Worm (Caenorhabditis elegans) whole organism, L2 larva: Measurements from ENCODE around the gene F17H10.4.

Source experiments
- C34F6.9 ChIP-seq: fragments of 150-350 bp; optimal IDR thresholded peaks from 2 replicates; lab custom pipeline; 2014; ENCODE audit warnings: missing biosample characterization, missing genetic modification characterization
- R02D3.7 ChIP-seq: fragments of 150-350 bp; optimal IDR thresholded peaks from 2 replicates; lab custom pipeline; 2014; ENCODE audit warnings: missing biosample characterization, missing genetic modification characterization
- Y55F3AM.14 ChIP-seq: fragments of 200-800 bp; sonication (Bioruptor generic); optimal IDR thresholded peaks from 2 replicates; lab custom pipeline; 2018; ENCODE audit warnings: mild to moderate bottlenecking, missing genetic modification characterization, missing compliant biosample characterization
- ZK546.5 ChIP-seq: sonication (generic microtip); optimal IDR thresholded peaks from 2 replicates; lab custom pipeline; 2017; ENCODE audit warnings: missing biosample characterization, missing genetic modification characterization
- alr-1 ChIP-seq: fragments of 150-350 bp; optimal IDR thresholded peaks from 2 replicates; lab custom pipeline; 2014; ENCODE audit warnings: missing biosample characterization, missing genetic modification characterization
- aly-2 ChIP-seq: fragments of 150-350 bp; optimal IDR thresholded peaks from 2 replicates; lab custom pipeline; 2014; ENCODE audit warnings: missing biosample characterization, missing genetic modification characterization
- ama-1 ChIP-seq: fragments of 150-350 bp; optimal IDR thresholded peaks from 2 replicates; lab custom pipeline; 2018; ENCODE audit warnings: inconsistent platforms
- ceh-16 ChIP-seq: fragments of 150-350 bp; optimal IDR thresholded peaks from 2 replicates; lab custom pipeline; 2014; ENCODE audit warnings: missing biosample characterization, missing genetic modification characterization
- ceh-82 ChIP-seq: fragments of 150-350 bp; optimal IDR thresholded peaks from 2 replicates; lab custom pipeline; 2014; ENCODE audit warnings: missing biosample characterization, missing genetic modification characterization
- crh-2 ChIP-seq: sonication (generic microtip); optimal IDR thresholded peaks from 2 replicates; lab custom pipeline; 2017; ENCODE audit warnings: missing biosample characterization, missing genetic modification characterization
- dmd-4 ChIP-seq: sonication (generic microtip); optimal IDR thresholded peaks from 2 replicates; lab custom pipeline; 2017; ENCODE audit warnings: missing biosample characterization, missing genetic modification characterization
- egl-27 ChIP-seq: sonication (generic microtip); optimal IDR thresholded peaks from 3 replicates; lab custom pipeline; 2017; ENCODE audit warnings: missing biosample characterization, missing genetic modification reagents, missing genetic modification characterization
- elt-3 ChIP-seq: sonication (generic microtip); optimal IDR thresholded peaks from 2 replicates; lab custom pipeline; 2017; ENCODE audit warnings: missing biosample characterization, missing genetic modification characterization
- fos-1 ChIP-seq: fragments of 150-350 bp; optimal IDR thresholded peaks from 2 replicates; lab custom pipeline; 2014; ENCODE audit warnings: missing biosample characterization, missing genetic modification characterization
- gmeb-1 ChIP-seq: fragments of 150-350 bp; optimal IDR thresholded peaks from 2 replicates; lab custom pipeline; 2014; ENCODE audit warnings: missing biosample characterization, missing genetic modification characterization
- lin-13 ChIP-seq: fragments of 150-350 bp; optimal IDR thresholded peaks from 2 replicates; lab custom pipeline; 2014; ENCODE audit warnings: missing biosample characterization, missing genetic modification reagents, missing genetic modification characterization
- lin-39 ChIP-seq: fragments of 150-350 bp; optimal IDR thresholded peaks from 2 replicates; lab custom pipeline; 2014; ENCODE audit warnings: missing biosample characterization, missing genetic modification reagents, missing genetic modification characterization
- mab-5 ChIP-seq: fragments of 150-350 bp; optimal IDR thresholded peaks from 2 replicates; lab custom pipeline; 2014; ENCODE audit warnings: missing biosample characterization, missing genetic modification characterization
- mbf-1 ChIP-seq: sonication (generic microtip); optimal IDR thresholded peaks from 2 replicates; lab custom pipeline; 2017; ENCODE audit warnings: missing biosample characterization, missing genetic modification characterization
- nhr-10 ChIP-seq: sonication (generic microtip); optimal IDR thresholded peaks from 2 replicates; lab custom pipeline; 2017; ENCODE audit warnings: missing biosample characterization, missing genetic modification characterization
- nhr-11 ChIP-seq: fragments of 150-350 bp; optimal IDR thresholded peaks from 2 replicates; lab custom pipeline; 2014; ENCODE audit warnings: missing biosample characterization, missing genetic modification characterization
- nhr-12 ChIP-seq: fragments of 150-350 bp; optimal IDR thresholded peaks from 2 replicates; lab custom pipeline; 2014; ENCODE audit warnings: missing biosample characterization, missing genetic modification characterization
- nhr-129 ChIP-seq: fragments of 150-350 bp; optimal IDR thresholded peaks from 2 replicates; lab custom pipeline; 2014; ENCODE audit warnings: missing biosample characterization, missing genetic modification characterization
- nhr-21 ChIP-seq: fragments of 150-350 bp; optimal IDR thresholded peaks from 2 replicates; lab custom pipeline; 2014; ENCODE audit warnings: missing biosample characterization, missing genetic modification characterization
- nhr-237 ChIP-seq: fragments of 150-350 bp; optimal IDR thresholded peaks from 2 replicates; lab custom pipeline; 2014; ENCODE audit warnings: missing biosample characterization, missing genetic modification characterization
- nhr-6 ChIP-seq: fragments of 150-350 bp; optimal IDR thresholded peaks from 2 replicates; lab custom pipeline; 2014; ENCODE audit warnings: missing biosample characterization, missing genetic modification characterization
- nhr-77 ChIP-seq: fragments of 150-350 bp; optimal IDR thresholded peaks from 2 replicates; lab custom pipeline; 2014; ENCODE audit warnings: missing biosample characterization, missing genetic modification characterization
- peb-1 ChIP-seq: fragments of 150-350 bp; optimal IDR thresholded peaks from 2 replicates; lab custom pipeline; 2014; ENCODE audit warnings: missing biosample characterization, missing genetic modification characterization
- sem-4 ChIP-seq: fragments of 150-350 bp; optimal IDR thresholded peaks from 2 replicates; lab custom pipeline; 2014; ENCODE audit warnings: missing biosample characterization, missing genetic modification reagents, missing genetic modification characterization
- sma-3 ChIP-seq: sonication (generic microtip); optimal IDR thresholded peaks from 2 replicates; lab custom pipeline; 2016; ENCODE audit warnings: missing genetic modification reagents, missing genetic modification characterization, missing compliant biosample characterization
- unc-39 ChIP-seq: fragments of 150-350 bp; optimal IDR thresholded peaks from 2 replicates; lab custom pipeline; 2014; ENCODE audit warnings: missing biosample characterization, missing genetic modification characterization
- unc-55 ChIP-seq: fragments of 150-350 bp; sonication (generic microtip); optimal IDR thresholded peaks from 3 replicates; lab custom pipeline; 2014; ENCODE audit warnings: missing biosample characterization, missing genetic modification reagents, missing genetic modification characterization
- unc-62 ChIP-seq: fragments of 150-350 bp; optimal IDR thresholded peaks from 2 replicates; lab custom pipeline; 2014; ENCODE audit warnings: missing biosample characterization, missing genetic modification reagents, missing genetic modification characterization
- ztf-11 ChIP-seq: sonication (generic microtip); optimal IDR thresholded peaks from 2 replicates; lab custom pipeline; 2017; ENCODE audit warnings: missing biosample characterization, missing genetic modification characterization
- ztf-4 ChIP-seq: fragments of 150-350 bp; optimal IDR thresholded peaks from 2 replicates; lab custom pipeline; 2014; ENCODE audit warnings: missing biosample characterization, missing genetic modification characterization

Gene F17H10.4

ce11 chrX:13102838-13103237 is 23.5 kb downstream of the F17H10.4 start:
- TF ChIP-seq nhr-11 (tag; lab: Kevin White, UChicago) (no peak), fos-1 (no peak), nhr-77 (tag; lab: Kevin White, UChicago) (no peak), aly-2 (tag; lab: Kevin White, UChicago) (no peak), R02D3.7 (tag; lab: Kevin White, UChicago) (no peak), C34F6.9 (tag; lab: Kevin White, UChicago) (no peak), dmd-4 (tag; lab: Kevin White, UChicago) (no peak), mab-5 (no peak), ztf-4 (tag; lab: Kevin White, UChicago) (no peak), nhr-21 (tag; lab: Kevin White, UChicago) (no peak), alr-1 (tag; lab: Kevin White, UChicago) (no peak), peb-1 (tag; lab: Kevin White, UChicago) (no peak), ceh-82 (tag; lab: Kevin White, UChicago) (no peak), ZK546.5 (no peak), nhr-10 (no peak), ztf-11 (tag; lab: Kevin White, UChicago) (no peak), nhr-6 (tag; lab: Kevin White, UChicago) (no peak), lin-39 (tag; lab: Kevin White, UChicago) (no peak)
- TF ChIP-seq, all 48 proteins: peak for 0

ce11 chrX:13100410-13100809 is 25.9 kb downstream of the F17H10.4 start, which contains the start of gene R03G8.6:
TSS of gene R03G8.6 (minus strand) at chrX:13100510.
- TF ChIP-seq sma-3 (GFP tag; lab: Kevin White, UChicago) (no peak), mbf-1 (tag; lab: Kevin White, UChicago) (no peak), nhr-21 (tag; lab: Kevin White, UChicago) (no peak), C34F6.9 (tag; lab: Kevin White, UChicago) (no peak), nhr-129 (tag; lab: Kevin White, UChicago) (no peak), nhr-237 (tag; lab: Kevin White, UChicago) (no peak), ama-1 (lab: Kevin White, UChicago) (no peak), Y55F3AM.14 (no peak), ceh-16 (tag; lab: Kevin White, UChicago) (no peak), gmeb-1 (tag; lab: Kevin White, UChicago) (no peak), nhr-11 (tag; lab: Kevin White, UChicago) (no peak), unc-39 (tag; lab: Kevin White, UChicago) (no peak), lin-13 (GFP tag; lab: Kevin White, UChicago) (no peak), sem-4 (no peak)

DNA sequence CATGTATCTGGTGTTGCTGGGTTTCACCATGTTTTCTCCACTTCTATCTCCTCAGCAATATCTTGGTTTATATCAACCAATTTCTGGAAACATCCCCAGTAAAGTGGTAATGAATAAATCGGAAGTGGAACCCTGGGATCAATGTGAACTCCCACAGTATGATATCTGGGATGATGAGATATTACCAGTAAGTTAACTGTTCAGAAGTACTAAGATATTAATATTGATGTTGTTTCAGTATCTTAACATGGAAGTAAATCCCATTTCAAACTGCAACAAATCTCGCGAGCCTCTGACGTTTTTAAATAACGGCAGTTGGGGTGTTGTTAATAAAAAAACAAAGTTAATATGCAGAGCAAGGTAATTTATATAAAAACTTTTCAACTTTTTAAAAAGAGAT is 35.1 kb downstream of the F17H10.4 start:
- TF ChIP-seq mbf-1 (tag; lab: Kevin White, UChicago) (no peak), unc-62 (GFP tag; lab: Kevin White, UChicago) (no peak), lin-39 (tag; lab: Kevin White, UChicago) (no peak), nhr-237 (tag; lab: Kevin White, UChicago) (no peak), nhr-21 (tag; lab: Kevin White, UChicago) (no peak), sem-4 (no peak), nhr-10 (no peak), fos-1 (no peak), nhr-6 (tag; lab: Kevin White, UChicago) (no peak), gmeb-1 (tag; lab: Kevin White, UChicago) (no peak), egl-27 (no peak)

- no peak for TF ChIP-seq dmd-4 (tag; lab: Kevin White, UChicago)
- TF ChIP-seq Y55F3AM.14: no peak
- no peak for TF ChIP-seq unc-55
Measured at ce11 chrX:13090665-13091064, 35.7 kb downstream of the F17H10.4 start, which contains the start of gene R03G8.3. TSS of gene R03G8.3 (plus strand) at chrX:13090965.

DNA sequence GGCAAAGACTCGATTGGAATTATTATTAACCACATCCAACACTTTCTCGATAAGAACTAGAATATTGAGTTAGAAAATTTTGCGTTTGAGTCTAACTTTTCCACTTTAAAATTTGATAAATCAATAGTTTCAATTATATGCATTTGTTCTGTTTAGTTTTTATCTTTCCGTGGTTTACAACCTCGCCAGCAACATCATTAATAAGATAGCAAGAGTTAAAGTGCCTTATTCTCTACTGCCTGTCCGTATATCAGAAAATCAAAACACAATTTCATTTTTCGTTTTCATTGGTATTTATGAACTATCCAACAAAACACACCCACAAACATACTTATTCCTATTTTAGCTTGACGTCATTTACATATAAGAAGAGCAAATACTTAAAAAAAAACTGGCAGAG is 37.8 kb downstream of the F17H10.4 start:
- TF ChIP-seq nhr-12 (no peak), fos-1 (peak; percentile 55)

- TF ChIP-seq nhr-11 (tag; lab: Kevin White, UChicago): no peak
- no peak for TF ChIP-seq unc-62 (GFP tag; lab: Kevin White, UChicago)
- no peak for TF ChIP-seq lin-39 (tag; lab: Kevin White, UChicago)
- TF ChIP-seq elt-3: no peak
- TF ChIP-seq ama-1 (lab: Kevin White, UChicago): no peak
- TF ChIP-seq crh-2 (tag; lab: Kevin White, UChicago): no peak
Measured at ce11 chrX:13084273-13084672, 42.0 kb downstream of the F17H10.4 start, which contains the start of gene R03G8.1. TSS of gene R03G8.1 (plus strand) at chrX:13084573.
